Worm (Caenorhabditis elegans) whole organism, L4 larva: ENCODE measurements around the gene mrps-34.

Experiments used
- Y105C5A.15 ChIP-seq: fragments of 200-800 bp; sonication (Bioruptor generic); IDR thresholded peaks from 2 replicates; pipeline ENCODE4 v1.3.6; 2022; ENCODE audit warnings: missing genetic modification characterization, missing compliant biosample characterization
- Y75B8A.6 ChIP-seq: fragments of 200-800 bp; sonication (Bioruptor generic); IDR thresholded peaks from 2 replicates; pipeline ENCODE4 v1.3.6; 2022; ENCODE audit warnings: missing genetic modification reagents, missing genetic modification characterization, missing compliant biosample characterization
- aha-1 ChIP-seq: fragments of 150-350 bp; peaks from one replicate; lab custom pipeline; 2014; ENCODE audit warnings: missing biosample characterization, missing genetic modification characterization
- aly-2 ChIP-seq: sonication (generic microtip); optimal IDR thresholded peaks from 2 replicates; lab custom pipeline; 2018; ENCODE audit warnings: missing biosample characterization, missing genetic modification characterization
- arid-1 ChIP-seq: fragments of 200-800 bp; sonication (Bioruptor generic); conservative IDR thresholded peaks from 2 replicates; pipeline ENCODE4 v1.3.6; 2022; ENCODE audit warnings: missing genetic modification reagents, missing genetic modification characterization, missing compliant biosample characterization
- ceh-20 ChIP-seq: fragments of 200-800 bp; sonication (Bioruptor generic); IDR thresholded peaks from 2 replicates; pipeline ENCODE4 v1.3.6; 2022; ENCODE audit warnings: missing genetic modification reagents, missing genetic modification characterization, missing compliant biosample characterization
- ceh-32 ChIP-seq: sonication (generic microtip); optimal IDR thresholded peaks from 2 replicates; lab custom pipeline; 2016; ENCODE audit warnings: mild to moderate bottlenecking, missing genetic modification characterization, missing compliant biosample characterization; ENCODE audit not compliant: poor library complexity
- ceh-44 ChIP-seq: fragments of 200-800 bp; sonication (Bioruptor generic); IDR thresholded peaks from 2 replicates; pipeline ENCODE4 v1.3.6; 2022; ENCODE audit warnings: missing genetic modification reagents, missing genetic modification characterization, missing compliant biosample characterization
- ceh-62 ChIP-seq: sonication (generic microtip); optimal IDR thresholded peaks from 2 replicates; lab custom pipeline; 2017; ENCODE audit warnings: missing biosample characterization, missing genetic modification characterization
- ces-1 ChIP-seq: fragments of 150-350 bp; sonication (generic microtip); optimal IDR thresholded peaks from 4 replicates; lab custom pipeline; 2014; ENCODE audit warnings: missing biosample characterization, missing genetic modification reagents, missing genetic modification characterization
- cey-2 ChIP-seq: sonication (generic microtip); optimal IDR thresholded peaks from 3 replicates; lab custom pipeline; 2017; ENCODE audit warnings: missing genetic modification characterization, mild to moderate bottlenecking, missing compliant biosample characterization, antibody characterized with exemption, borderline replicate concordance; ENCODE audit not compliant: insufficient read depth
- daf-16 ChIP-seq, 3 experiments: sonication (generic microtip); optimal IDR thresholded peaks; 2 replicates each; lab custom pipeline; 2016 to 2017; ENCODE audit warnings: missing genetic modification characterization in 3 of 3, missing genetic modification reagents in 3 of 3, mild to moderate bottlenecking in 2 of 3, missing compliant biosample characterization in 2 of 3, missing biosample characterization in 1 of 3, moderate library complexity in 1 of 3
- dmd-6 ChIP-seq: fragments of 200-800 bp; sonication (Bioruptor generic); IDR thresholded peaks from 2 replicates; pipeline ENCODE4 v1.3.6; 2022; ENCODE audit warnings: missing genetic modification reagents, missing genetic modification characterization, missing compliant biosample characterization
- dmd-8 ChIP-seq: fragments of 200-800 bp; sonication (Bioruptor generic); IDR thresholded peaks from 2 replicates; pipeline ENCODE4 v1.3.6; 2022; ENCODE audit warnings: missing genetic modification characterization, missing compliant biosample characterization
- dmd-9 ChIP-seq: fragments of 200-800 bp; sonication (Bioruptor generic); IDR thresholded peaks from 2 replicates; pipeline ENCODE4 v1.3.6; 2022; ENCODE audit warnings: missing genetic modification reagents, missing genetic modification characterization, missing compliant biosample characterization
- dpl-1 ChIP-seq: fragments of 150-350 bp; optimal IDR thresholded peaks from 2 replicates; lab custom pipeline; 2014; ENCODE audit warnings: missing biosample characterization, missing genetic modification reagents, missing genetic modification characterization
- duxl-1 ChIP-seq: sonication (generic microtip); optimal IDR thresholded peaks from 2 replicates; lab custom pipeline; 2016; ENCODE audit warnings: mild to moderate bottlenecking, missing genetic modification characterization, moderate library complexity, missing compliant biosample characterization; ENCODE audit not compliant: poor library complexity
- dve-1 ChIP-seq: sonication (generic microtip); optimal IDR thresholded peaks from 2 replicates; lab custom pipeline; 2017; ENCODE audit warnings: antibody characterized with exemption, mild to moderate bottlenecking, missing genetic modification characterization, missing compliant biosample characterization; ENCODE audit not compliant: insufficient read depth
- egl-27 ChIP-seq: sonication (generic microtip); optimal IDR thresholded peaks from 3 replicates; lab custom pipeline; 2017; ENCODE audit warnings: missing biosample characterization, missing genetic modification reagents, missing genetic modification characterization
- egl-43 ChIP-seq: fragments of 200-800 bp; sonication (Bioruptor generic); IDR thresholded peaks from 2 replicates; pipeline ENCODE4 v1.3.6; 2022; ENCODE audit warnings: missing genetic modification reagents, missing genetic modification characterization, missing compliant biosample characterization
- fos-1 ChIP-seq: fragments of 150-350 bp; optimal IDR thresholded peaks from 2 replicates; lab custom pipeline; 2014; ENCODE audit warnings: missing biosample characterization, missing genetic modification characterization
- hlh-30 ChIP-seq: sonication (generic microtip); optimal IDR thresholded peaks from 2 replicates; lab custom pipeline; 2017; ENCODE audit warnings: antibody characterized with exemption, mild to moderate bottlenecking, missing genetic modification characterization, missing compliant biosample characterization; ENCODE audit not compliant: insufficient read depth
- hmg-1.1 ChIP-seq: fragments of 200-800 bp; sonication (Bioruptor generic); IDR thresholded peaks from 2 replicates; pipeline ENCODE4 v1.3.6; 2022; ENCODE audit warnings: missing genetic modification reagents, missing genetic modification characterization, missing compliant biosample characterization
- lin-1 ChIP-seq: fragments of 200-800 bp; sonication (Bioruptor generic); IDR thresholded peaks from 2 replicates; pipeline ENCODE4 v1.3.6; 2022; ENCODE audit warnings: missing genetic modification reagents, missing genetic modification characterization, missing compliant biosample characterization
- lin-15B ChIP-seq: fragments of 150-350 bp; sonication (generic microtip); optimal IDR thresholded peaks from 3 replicates; lab custom pipeline; 2014; ENCODE audit warnings: missing biosample characterization, missing genetic modification characterization
- lin-29 ChIP-seq: fragments of 200-800 bp; sonication (Bioruptor generic); IDR thresholded peaks from 2 replicates; pipeline ENCODE4 v1.3.6; 2022; ENCODE audit warnings: missing genetic modification reagents, missing genetic modification characterization, missing compliant biosample characterization
- lsy-2 ChIP-seq, 2 experiments: fragments of 150-350 bp in 1 of 2; sonication (generic microtip) in 1 of 2; optimal IDR thresholded peaks; 2 replicates each; lab custom pipeline; 2014 to 2017; ENCODE audit warnings: missing biosample characterization in 2 of 2, missing genetic modification characterization in 2 of 2
- madf-9 ChIP-seq: fragments of 200-800 bp; sonication (Bioruptor generic); conservative IDR thresholded peaks from 2 replicates; pipeline ENCODE4 v1.3.6; 2022; ENCODE audit warnings: missing genetic modification reagents, missing genetic modification characterization, missing compliant biosample characterization
- mep-1 ChIP-seq: fragments of 150-350 bp; sonication (generic microtip); optimal IDR thresholded peaks from 3 replicates; lab custom pipeline; 2014; ENCODE audit warnings: missing biosample characterization, missing genetic modification characterization
- mes-2 ChIP-seq: sonication (generic microtip); optimal IDR thresholded peaks from 2 replicates; lab custom pipeline; 2016; ENCODE audit warnings: missing genotype, mild to moderate bottlenecking, missing genetic modification characterization, missing compliant biosample characterization; ENCODE audit not compliant: poor library complexity, severe bottlenecking
- mxl-2 ChIP-seq: fragments of 200-800 bp; sonication (Bioruptor generic); conservative IDR thresholded peaks from 2 replicates; pipeline ENCODE4 v1.3.6; 2022; ENCODE audit warnings: missing genetic modification reagents, missing genetic modification characterization, missing compliant biosample characterization
- mxl-3 ChIP-seq: fragments of 200-800 bp; sonication (Bioruptor generic); optimal IDR thresholded peaks from 2 replicates; lab custom pipeline; 2018; ENCODE audit warnings: mild to moderate bottlenecking, missing genetic modification characterization, missing compliant biosample characterization
- nhr-25 ChIP-seq: sonication (generic microtip); optimal IDR thresholded peaks from 2 replicates; lab custom pipeline; 2017; ENCODE audit warnings: missing genetic modification characterization, mild to moderate bottlenecking, missing compliant biosample characterization, antibody characterized with exemption, moderate library complexity, borderline replicate concordance; ENCODE audit not compliant: insufficient read depth
- nhr-42 ChIP-seq: fragments of 200-800 bp; sonication (Bioruptor generic); IDR thresholded peaks from 2 replicates; pipeline ENCODE4 v1.3.6; 2022; ENCODE audit warnings: missing genetic modification characterization, missing compliant biosample characterization
- saeg-2 ChIP-seq: fragments of 200-800 bp; sonication (Bioruptor generic); IDR thresholded peaks from 2 replicates; pipeline ENCODE4 v1.3.6; 2022; ENCODE audit warnings: missing genetic modification reagents, missing genetic modification characterization, missing compliant biosample characterization
- sdz-12 ChIP-seq: fragments of 200-800 bp; sonication (Bioruptor generic); optimal IDR thresholded peaks from 2 replicates; lab custom pipeline; 2018; ENCODE audit warnings: mild to moderate bottlenecking, missing genetic modification characterization, missing compliant biosample characterization
- snpc-1.2 ChIP-seq: fragments of 200-800 bp; sonication (Bioruptor generic); IDR thresholded peaks from 2 replicates; pipeline ENCODE4 v1.3.6; 2022; ENCODE audit warnings: missing genetic modification reagents, missing genetic modification characterization, missing compliant biosample characterization
- spr-1 ChIP-seq: sonication (generic microtip); optimal IDR thresholded peaks from 2 replicates; lab custom pipeline; 2016; ENCODE audit warnings: mild to moderate bottlenecking, missing genetic modification characterization, missing compliant biosample characterization
- spr-3 ChIP-seq: fragments of 200-800 bp; sonication (Bioruptor generic); optimal IDR thresholded peaks from 2 replicates; lab custom pipeline; 2018; ENCODE audit warnings: mild to moderate bottlenecking, missing genetic modification characterization, missing compliant biosample characterization
- tag-97 ChIP-seq: fragments of 200-800 bp; sonication (Bioruptor generic); IDR thresholded peaks from 2 replicates; pipeline ENCODE4 v1.3.6; 2022; ENCODE audit warnings: missing genetic modification characterization, missing compliant biosample characterization
- unc-62 ChIP-seq, 3 experiments: fragments of 150-350 bp in 1 of 3; sonication (generic microtip); optimal IDR thresholded peaks in 2 of 3; peaks in 1 of 3; 1 replicate in 1 of 3; 2 replicates in 2 of 3; lab custom pipeline; 2014 to 2017; ENCODE audit warnings: missing biosample characterization in 3 of 3, missing genetic modification characterization in 3 of 3, missing genetic modification reagents in 3 of 3, missing genotype in 1 of 3
- vab-7 ChIP-seq: fragments of 200-800 bp; sonication (Bioruptor generic); IDR thresholded peaks from 2 replicates; pipeline ENCODE4 v1.3.6; 2022; ENCODE audit warnings: missing genetic modification reagents, missing genetic modification characterization, missing compliant biosample characterization
- zfp-3 ChIP-seq: fragments of 200-800 bp; sonication (Bioruptor generic); conservative IDR thresholded peaks from 2 replicates; pipeline ENCODE4 v1.3.6; 2022; ENCODE audit warnings: missing genetic modification reagents, missing genetic modification characterization, missing compliant biosample characterization
- ztf-11 ChIP-seq: fragments of 150-350 bp; optimal IDR thresholded peaks from 2 replicates; lab custom pipeline; 2014; ENCODE audit warnings: missing biosample characterization, missing genetic modification characterization

mrps-34 gene

DNA sequence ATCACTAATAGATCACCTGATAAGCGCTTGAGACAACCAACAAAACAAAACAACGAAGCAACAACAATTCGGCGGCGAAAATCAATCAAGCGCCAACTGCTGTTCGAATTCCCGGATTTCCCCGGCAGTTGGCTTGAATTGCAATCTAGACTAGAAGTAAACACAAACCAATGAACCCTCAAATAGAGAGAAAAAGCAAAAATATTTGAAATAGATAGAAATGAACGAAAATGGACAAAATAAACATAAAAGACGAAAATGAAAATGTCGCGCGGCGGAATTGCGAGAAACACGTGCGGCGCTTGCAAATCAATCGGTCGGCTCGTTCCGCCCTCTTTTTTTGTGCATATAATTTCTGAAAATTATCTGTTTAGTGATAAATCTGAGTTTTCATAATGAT, 26.2 kb upstream of the mrps-34 start, which contains the start of gene idhg-1 (continued):
- TF ChIP-seq ces-1 (GFP tag; lab: Kevin White, UChicago) (no peak), mep-1 (tag; lab: Kevin White, UChicago) (peak; percentile 77), egl-43 (GFP tag; lab: Robert Waterston, UW) (peak; percentile 64), mxl-3 (GFP tag; lab: Kevin White, UChicago) (peak; percentile 20), aly-2 (no peak), arid-1 (peak; percentile 81), nhr-25 (no peak), fos-1 (tag; lab: Kevin White, UChicago) (no peak), tag-97 (no peak), dpl-1 (GFP tag; lab: Kevin White, UChicago) (peak; percentile 60), duxl-1 (tag; lab: Kevin White, UChicago) (peak; percentile 70), lin-1 (GFP tag; lab: Robert Waterston, UW) (0 out of 2 replicates have a peak, but pooled peaks have one; percentile 48), unc-62 (GFP tag; optimal IDR thresholded peaks at IDR 0.05 in 1 of 2; lab: Kevin White, UChicago) (peak in 1 of 2 experiments; percentile 44), unc-62 (tag; optimal IDR thresholded peaks at IDR 0.05; lab: Kevin White, UChicago) (no peak), lsy-2 (tag; optimal IDR thresholded peaks at IDR 0.05; lab: Kevin White, UChicago) (peak in 1 of 2 experiments; percentile 72), aha-1 (tag; lab: Kevin White, UChicago) (peak; percentile 62), dve-1 (tag; lab: Kevin White, UChicago) (peak; percentile 78), mes-2 (tag; lab: Kevin White, UChicago) (peak; percentile 95), ztf-11 (tag; lab: Kevin White, UChicago) (no peak), Y75B8A.6 (GFP tag; lab: Robert Waterston, UW) (peak; percentile 63; the same call in 1 of the 2 replicates), spr-1 (tag; lab: Kevin White, UChicago) (no peak), vab-7 (GFP tag; lab: Robert Waterston, UW) (no peak), spr-3 (GFP tag; lab: Kevin White, UChicago) (no peak), ceh-32 (tag; lab: Kevin White, UChicago) (no peak), hlh-30 (tag; lab: Kevin White, UChicago) (peak; percentile 58), zfp-3 (GFP tag; lab: Robert Waterston, UW) (0 out of 2 replicates have a peak, but pooled peaks have one; percentile 20), snpc-1.2 (GFP tag; lab: Robert Waterston, UW) (peak; percentile 51; the same call in 1 of the 2 replicates), lin-15B (no peak), saeg-2 (peak; percentile 55; the same call in 1 of the 2 replicates), ceh-20 (GFP tag; lab: Robert Waterston, UW) (peak; percentile 36; the same call in 1 of the 2 replicates), nhr-42 (GFP tag; lab: Robert Waterston, UW) (no peak), Y105C5A.15 (no peak)

- TF ChIP-seq lsy-2 (tag; optimal IDR thresholded peaks at IDR 0.05; lab: Kevin White, UChicago) (no peak), madf-9 (GFP tag; lab: Robert Waterston, UW) (no peak), dmd-9 (GFP tag; lab: Robert Waterston, UW) (no peak), cey-2 (tag; lab: Kevin White, UChicago) (no peak)
- TF ChIP-seq, all 104 proteins: peak for 0
Observed at ce11 chrIII:4568030-4568429, 25.8 kb upstream of the mrps-34 start, which contains the start of gene mlcd-1. Gene mlcd-1 (minus strand): TSS chrIII:4568130.

DNA sequence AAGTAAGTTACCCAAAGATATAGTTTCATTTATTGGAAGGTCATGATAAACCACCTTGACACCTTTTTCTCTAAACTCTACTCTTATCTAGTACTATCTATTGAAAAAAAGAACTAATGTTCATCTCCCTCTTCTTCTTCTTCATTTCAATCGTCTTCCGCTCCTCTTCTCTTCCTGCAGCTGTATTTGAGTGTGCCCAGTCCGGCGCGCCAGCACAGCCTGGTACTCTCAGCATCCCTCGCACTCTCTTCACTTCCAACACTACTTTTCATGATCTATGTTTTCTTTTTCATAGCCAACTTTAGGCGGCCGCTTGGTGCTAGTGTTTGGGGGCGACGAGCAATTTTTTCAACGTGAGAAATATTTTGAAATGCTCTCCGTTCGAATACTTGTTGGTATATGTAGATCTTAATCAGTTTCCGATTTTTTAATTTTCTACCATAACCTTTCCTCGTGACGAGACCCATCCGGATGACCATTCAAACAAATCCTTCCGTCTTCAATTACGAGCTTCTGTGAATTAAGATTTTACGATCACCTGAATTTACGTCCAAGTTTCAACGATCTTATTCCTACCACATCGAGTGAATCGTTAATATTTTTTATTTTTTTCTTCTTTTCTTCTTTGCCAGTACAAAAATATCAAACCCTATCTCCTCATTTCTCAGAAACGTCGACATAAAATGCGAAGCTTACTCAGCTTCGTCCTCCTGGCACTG, 20.0 kb upstream of the mrps-34 start, which contains the start of gene pan-1:
pan-1 (plus strand) TSS at position 669 of the 719 bp plus-strand sequence.
- TF ChIP-seq daf-16 (GFP tag; optimal IDR thresholded peaks at IDR 0.05; lab: Kevin White, UChicago) (peak in 1 of 2 experiments; percentile 7), daf-16 (tag; optimal IDR thresholded peaks at IDR 0.05; lab: Kevin White, UChicago) (peak; percentile 24), hmg-1.1 (GFP tag; lab: Robert Waterston, UW) (peak; percentile 81), dmd-6 (GFP tag; lab: Robert Waterston, UW) (peak; percentile 28; the same call in 1 of the 2 replicates), dpl-1 (GFP tag; lab: Kevin White, UChicago) (no peak), mxl-2 (GFP tag; lab: Robert Waterston, UW) (0 out of 2 replicates have a peak, but pooled peaks have one; percentile 35), dmd-8 (GFP tag; lab: Robert Waterston, UW) (no peak), ceh-62 (no peak), egl-27 (tag; lab: Kevin White, UChicago) (no peak), dmd-9 (GFP tag; lab: Robert Waterston, UW) (no peak), ceh-44 (GFP tag; lab: Robert Waterston, UW) (no peak), lin-29 (GFP tag; lab: Robert Waterston, UW) (no peak), vab-7 (GFP tag; lab: Robert Waterston, UW) (no peak), nhr-42 (GFP tag; lab: Robert Waterston, UW) (no peak), sdz-12 (GFP tag; lab: Kevin White, UChicago) (no peak)
